Worm (Caenorhabditis elegans) whole organism, L4 larva: ENCODE data around the gene pitr-4.

Experiments used
- F49E8.2 ChIP-seq: sonication (generic microtip); optimal IDR thresholded peaks from 2 replicates; lab custom pipeline; 2016; ENCODE audit warnings: missing compliant biosample characterization, mild to moderate bottlenecking, missing genetic modification characterization, borderline replicate concordance
- aha-1 ChIP-seq: fragments of 150-350 bp; peaks from one replicate; lab custom pipeline; 2014; ENCODE audit warnings: missing biosample characterization, missing genetic modification characterization
- aly-2 ChIP-seq: sonication (generic microtip); optimal IDR thresholded peaks from 2 replicates; lab custom pipeline; 2018; ENCODE audit warnings: missing biosample characterization, missing genetic modification characterization
- ama-1 ChIP-seq: fragments of 150-350 bp; optimal IDR thresholded peaks from 2 replicates; lab custom pipeline; 2014; ENCODE audit warnings: inconsistent platforms, mixed read lengths
- dpl-1 ChIP-seq: fragments of 150-350 bp; optimal IDR thresholded peaks from 2 replicates; lab custom pipeline; 2014; ENCODE audit warnings: missing biosample characterization, missing genetic modification reagents, missing genetic modification characterization
- lin-13 ChIP-seq: fragments of 150-350 bp; optimal IDR thresholded peaks from 2 replicates; lab custom pipeline; 2014; ENCODE audit warnings: missing biosample characterization, missing genetic modification reagents, missing genetic modification characterization
- lin-15B ChIP-seq: fragments of 150-350 bp; sonication (generic microtip); optimal IDR thresholded peaks from 3 replicates; lab custom pipeline; 2014; ENCODE audit warnings: missing biosample characterization, missing genetic modification characterization
- lin-39 ChIP-seq: fragments of 150-350 bp; optimal IDR thresholded peaks from 2 replicates; lab custom pipeline; 2014; ENCODE audit warnings: missing biosample characterization, missing genetic modification reagents, missing genetic modification characterization
- nhr-102 ChIP-seq: sonication (generic microtip); optimal IDR thresholded peaks from 2 replicates; lab custom pipeline; 2016; ENCODE audit warnings: mild to moderate bottlenecking, missing genetic modification characterization, moderate library complexity, missing compliant biosample characterization
- pha-4 ChIP-seq, 2 experiments: fragments of 150-350 bp in 1 of 2; fragments of 200-800 bp in 1 of 2; sonication (Bioruptor generic) in 1 of 2; IDR thresholded peaks in 1 of 2; optimal IDR thresholded peaks in 1 of 2; 2 replicates each; pipeline versions ENCODE4 v1.3.6 to Lab custom; 2014 to 2022; ENCODE audit warnings: missing genetic modification characterization in 2 of 2, missing genetic modification reagents in 2 of 2, missing biosample characterization in 1 of 2, missing compliant biosample characterization in 1 of 2
- skn-1 ChIP-seq: fragments of 150-350 bp; optimal IDR thresholded peaks from 2 replicates; lab custom pipeline; 2014; ENCODE audit warnings: missing biosample characterization, missing genetic modification characterization
- snpc-1.2 ChIP-seq: fragments of 200-800 bp; sonication (Bioruptor generic); IDR thresholded peaks from 2 replicates; pipeline ENCODE4 v1.3.6; 2022; ENCODE audit warnings: missing genetic modification reagents, missing genetic modification characterization, missing compliant biosample characterization
- unc-62 ChIP-seq, 3 experiments: fragments of 150-350 bp in 1 of 3; sonication (generic microtip); optimal IDR thresholded peaks in 2 of 3; peaks in 1 of 3; 1 replicate in 1 of 3; 2 replicates in 2 of 3; lab custom pipeline; 2014 to 2017; ENCODE audit warnings: missing biosample characterization in 3 of 3, missing genetic modification characterization in 3 of 3, missing genetic modification reagents in 3 of 3, missing genotype in 1 of 3

DNA sequence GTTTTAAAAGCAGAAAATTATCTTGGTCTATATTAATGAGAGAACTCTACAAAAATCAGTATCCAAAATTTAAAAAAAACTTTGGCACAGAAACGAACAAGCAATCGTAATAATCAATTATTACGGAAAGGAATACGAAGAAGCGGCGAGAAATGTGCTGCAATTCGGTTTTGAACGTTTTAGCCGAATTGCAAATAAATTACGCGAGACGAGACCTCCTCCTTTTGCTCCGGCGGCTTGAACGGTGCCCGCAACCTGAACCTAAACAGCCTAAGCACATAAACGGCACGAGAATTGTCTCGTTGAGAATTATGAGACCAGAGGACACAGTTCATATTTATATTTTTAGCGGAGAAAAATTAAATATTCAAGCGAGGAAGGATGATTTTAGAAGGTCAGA, 27.9 kb upstream of the pitr-4 start:
- no peak for TF ChIP-seq aha-1 (tag; lab: Kevin White, UChicago)
- no peak for TF ChIP-seq lin-13
- no peak for TF ChIP-seq nhr-102 (tag; lab: Kevin White, UChicago)
- no peak for TF ChIP-seq dpl-1 (GFP tag; lab: Kevin White, UChicago)
- TF ChIP-seq ama-1 (lab: Kevin White, UChicago): no peak
- no peak for TF ChIP-seq skn-1 (tag; lab: Kevin White, UChicago)
- no peak for TF ChIP-seq lin-39 (tag; lab: Kevin White, UChicago)
- no peak for TF ChIP-seq snpc-1.2 (GFP tag; lab: Robert Waterston, UW)
- TF ChIP-seq F49E8.2 (tag; lab: Kevin White, UChicago): peak; percentile 27
- TF ChIP-seq lin-15B: no peak
- TF ChIP-seq pha-4 (GFP tag; IDR thresholded peaks at IDR 0.05; lab: Robert Waterston, UW): no peak
- no peak for TF ChIP-seq pha-4 (tag; optimal IDR thresholded peaks at IDR 0.05; lab: Kevin White, UChicago)
- TF ChIP-seq aly-2 (tag; lab: Kevin White, UChicago): no peak
- TF ChIP-seq unc-62 (GFP tag; optimal IDR thresholded peaks at IDR 0.05 in 1 of 2; lab: Kevin White, UChicago): no peak
- no peak for TF ChIP-seq unc-62 (tag; optimal IDR thresholded peaks at IDR 0.05; lab: Kevin White, UChicago)
